Worm (Caenorhabditis elegans) whole organism, late embryonic: Measurements from ENCODE around the gene T07D3.4.
"Not testable (repeated sequence)": the region's sequence is repeated elsewhere in the genome, so short reads cannot be mapped to it uniquely, and the experiment has no call there.

Source experiments
- C08G9.2 ChIP-seq: sonication (generic microtip); optimal IDR thresholded peaks from 2 replicates; lab custom pipeline; 2016; ENCODE audit warnings: mild to moderate bottlenecking, missing genetic modification characterization, moderate library complexity, missing compliant biosample characterization
- Y22D7AL.16 ChIP-seq: sonication (generic microtip); optimal IDR thresholded peaks from 2 replicates; lab custom pipeline; 2016; ENCODE audit warnings: missing genetic modification characterization, missing compliant biosample characterization
- ama-1 ChIP-seq: fragments of 150-350 bp; optimal IDR thresholded peaks from 2 replicates; lab custom pipeline; 2014
- ceh-18 ChIP-seq: sonication (generic microtip); optimal IDR thresholded peaks from 2 replicates; lab custom pipeline; 2016; ENCODE audit warnings: missing genetic modification characterization, missing compliant biosample characterization
- ceh-19 ChIP-seq: fragments of 200-800 bp; sonication (Bioruptor generic); optimal IDR thresholded peaks from 2 replicates; lab custom pipeline; 2018; ENCODE audit warnings: mild to moderate bottlenecking, missing genetic modification characterization, missing compliant biosample characterization
- ceh-45 ChIP-seq: fragments of 200-800 bp; sonication (Bioruptor generic); IDR thresholded peaks from 2 replicates; pipeline ENCODE4 v1.3.6; 2022; ENCODE audit warnings: missing genetic modification reagents, missing genetic modification characterization, missing compliant biosample characterization
- ceh-48 ChIP-seq: sonication (generic microtip); optimal IDR thresholded peaks from 2 replicates; lab custom pipeline; 2016; ENCODE audit warnings: missing genetic modification characterization, inconsistent platforms, missing compliant biosample characterization
- ceh-6 ChIP-seq: fragments of 200-800 bp; sonication (Bioruptor generic); optimal IDR thresholded peaks from 2 replicates; lab custom pipeline; 2018; ENCODE audit warnings: mild to moderate bottlenecking, missing genetic modification characterization, missing compliant biosample characterization
- ceh-9 ChIP-seq: sonication (generic microtip); optimal IDR thresholded peaks from 2 replicates; lab custom pipeline; 2016; ENCODE audit warnings: mild to moderate bottlenecking, missing genetic modification characterization, inconsistent platforms, missing compliant biosample characterization
- dmd-4 ChIP-seq: sonication (generic microtip); optimal IDR thresholded peaks from 2 replicates; lab custom pipeline; 2016; ENCODE audit warnings: borderline replicate concordance, missing genetic modification characterization, missing compliant biosample characterization
- dve-1 ChIP-seq: sonication (generic microtip); optimal IDR thresholded peaks from 2 replicates; lab custom pipeline; 2017; ENCODE audit warnings: antibody characterized with exemption, mild to moderate bottlenecking, missing genetic modification characterization, missing compliant biosample characterization
- elt-4 ChIP-seq: sonication (generic microtip); optimal IDR thresholded peaks from 2 replicates; lab custom pipeline; 2016; ENCODE audit warnings: missing genetic modification characterization, missing compliant biosample characterization
- ets-4 ChIP-seq: sonication (generic microtip); optimal IDR thresholded peaks from 2 replicates; lab custom pipeline; 2016; ENCODE audit warnings: missing genetic modification characterization, missing compliant biosample characterization
- eyg-1 ChIP-seq: sonication (generic microtip); optimal IDR thresholded peaks from 2 replicates; lab custom pipeline; 2016; ENCODE audit warnings: missing genotype, missing genetic modification characterization, missing compliant biosample characterization
- fax-1 ChIP-seq: sonication (generic microtip); optimal IDR thresholded peaks from 2 replicates; lab custom pipeline; 2016; ENCODE audit warnings: missing genotype, missing genetic modification characterization, missing compliant biosample characterization
- gmeb-2 ChIP-seq: sonication (generic microtip); optimal IDR thresholded peaks from 2 replicates; lab custom pipeline; 2016; ENCODE audit warnings: missing genetic modification characterization, inconsistent platforms, missing compliant biosample characterization
- hlh-15 ChIP-seq: sonication (generic microtip); optimal IDR thresholded peaks from 2 replicates; lab custom pipeline; 2016; ENCODE audit warnings: missing genetic modification characterization, missing compliant biosample characterization
- madf-2 ChIP-seq: sonication (generic microtip); optimal IDR thresholded peaks from 2 replicates; lab custom pipeline; 2017; ENCODE audit warnings: missing genetic modification characterization, missing compliant biosample characterization
- nhr-11 ChIP-seq: fragments of 150-350 bp; optimal IDR thresholded peaks from 2 replicates; lab custom pipeline; 2014; ENCODE audit warnings: missing biosample characterization, missing genetic modification characterization
- npax-4 ChIP-seq: sonication (generic microtip); optimal IDR thresholded peaks from 2 replicates; lab custom pipeline; 2016; ENCODE audit warnings: missing genetic modification characterization, missing compliant biosample characterization
- pax-1 ChIP-seq: fragments of 150-350 bp; optimal IDR thresholded peaks from 2 replicates; lab custom pipeline; 2014; ENCODE audit warnings: missing biosample characterization, missing genetic modification characterization
- pha-2 ChIP-seq: sonication (generic microtip); optimal IDR thresholded peaks from 2 replicates; lab custom pipeline; 2017; ENCODE audit warnings: mild to moderate bottlenecking, missing genetic modification characterization, missing compliant biosample characterization
- pqm-1 ChIP-seq: sonication (generic microtip); optimal IDR thresholded peaks from 2 replicates; lab custom pipeline; 2016; ENCODE audit warnings: missing genetic modification characterization, missing compliant biosample characterization
- ref-2 ChIP-seq: sonication (generic microtip); optimal IDR thresholded peaks from 2 replicates; lab custom pipeline; 2016; ENCODE audit warnings: missing genetic modification characterization, missing compliant biosample characterization
- sdc-2 ChIP-seq: sonication (generic microtip); optimal IDR thresholded peaks from 2 replicates; lab custom pipeline; 2016; ENCODE audit warnings: missing genotype, missing genetic modification characterization, missing compliant biosample characterization
- tbx-7 ChIP-seq: sonication (generic microtip); optimal IDR thresholded peaks from 2 replicates; lab custom pipeline; 2016; ENCODE audit warnings: missing genotype, missing genetic modification characterization, missing compliant biosample characterization
- ttx-3 ChIP-seq: sonication (generic microtip); optimal IDR thresholded peaks from 2 replicates; lab custom pipeline; 2016; ENCODE audit warnings: missing genetic modification reagents, missing genetic modification characterization, missing compliant biosample characterization
- unc-42 ChIP-seq: sonication (generic microtip); optimal IDR thresholded peaks from 2 replicates; lab custom pipeline; 2016; ENCODE audit warnings: missing genotype, missing genetic modification characterization, missing compliant biosample characterization
- zip-5 ChIP-seq: sonication (generic microtip); optimal IDR thresholded peaks from 2 replicates; lab custom pipeline; 2016; ENCODE audit warnings: missing genetic modification characterization, missing compliant biosample characterization

The T07D3.4 gene

DNA sequence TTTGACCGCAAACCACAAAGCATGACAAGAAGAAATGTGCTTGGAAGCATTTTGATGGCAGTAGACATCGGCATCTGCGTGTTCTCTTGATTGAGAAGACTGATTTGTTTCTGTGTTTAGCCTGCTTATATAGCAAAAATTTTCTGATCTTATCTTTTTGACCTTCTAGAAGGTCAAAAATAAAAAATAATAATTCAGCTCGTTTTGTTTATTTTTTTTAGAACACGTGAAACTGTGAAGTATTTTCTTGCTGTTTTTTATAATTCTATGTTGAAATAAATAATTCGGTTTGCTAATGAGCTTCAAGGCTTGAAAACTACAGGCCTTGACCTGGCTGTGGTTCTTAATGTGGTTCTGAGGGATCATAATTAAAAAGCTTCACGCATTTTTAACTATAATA is 39.2 kb downstream of the T07D3.4 start, which contains the start of gene R07C3.13:
Gene R07C3.13, minus strand, starts transcription at position 101 of the 400 bp plus-strand sequence.
- TF ChIP-seq pqm-1 (tag; lab: Kevin White, UChicago) (no peak), C08G9.2 (tag; lab: Kevin White, UChicago) (no peak), ceh-48 (tag; lab: Kevin White, UChicago) (no peak), sdc-2 (no peak), fax-1 (tag; lab: Kevin White, UChicago) (no peak), hlh-15 (tag; lab: Kevin White, UChicago) (no peak), ttx-3 (tag; lab: Kevin White, UChicago) (no peak), ceh-18 (tag; lab: Kevin White, UChicago) (no peak), ceh-6 (GFP tag; lab: Kevin White, UChicago) (no peak)

DNA sequence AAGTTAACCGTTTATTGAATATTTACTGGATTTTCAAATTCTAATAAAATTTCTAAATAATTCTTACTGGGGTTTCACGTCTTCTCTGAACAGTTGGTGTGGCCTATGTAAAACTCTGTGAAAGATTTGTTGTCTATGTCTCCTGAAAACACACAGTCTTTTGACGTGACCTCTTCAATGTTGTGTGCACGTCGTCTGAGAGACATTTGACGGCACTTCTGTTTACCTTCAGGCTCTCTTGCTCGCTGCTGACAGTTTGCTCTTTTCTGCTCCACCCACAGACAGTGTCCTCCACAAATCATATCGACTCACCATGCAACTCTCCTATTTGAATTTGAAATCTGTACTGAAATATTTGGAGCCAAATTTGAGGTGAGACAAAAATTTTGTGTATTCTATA is 42.8 kb downstream of the T07D3.4 start, which contains the start of gene fbxc-34:
Gene fbxc-34, plus strand, starts transcription at position 301 of the 400 bp plus-strand sequence.
- not testable (repeated sequence) for TF ChIP-seq ama-1 (lab: Kevin White, UChicago); ets-4 (tag; lab: Kevin White, UChicago); elt-4 (tag; lab: Kevin White, UChicago)

DNA sequence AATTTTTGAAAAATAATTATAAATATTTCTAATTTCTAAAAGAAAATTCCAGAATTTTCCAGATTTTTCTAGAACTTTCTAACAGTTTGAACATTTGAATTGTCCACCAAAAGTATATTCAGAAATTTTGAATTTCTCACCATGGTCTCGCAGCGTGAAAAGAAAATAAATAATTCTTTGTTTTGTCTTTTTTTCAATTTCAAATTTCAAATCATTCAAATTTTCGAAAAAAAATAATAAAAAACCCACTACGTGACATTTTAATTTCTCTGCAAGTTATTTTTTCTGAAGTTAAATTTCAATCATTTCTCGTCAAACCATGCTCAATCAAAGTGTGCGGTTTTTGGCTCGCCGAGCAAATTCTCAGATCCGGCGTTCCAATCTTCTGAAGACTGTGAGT is 44.6 kb downstream of the T07D3.4 start, which contains the start of gene acs-15:
Gene acs-15, plus strand, starts transcription at position 301 of the 400 bp plus-strand sequence.
- no peak for TF ChIP-seq ceh-45 (GFP tag; lab: Robert Waterston, UW)
- no peak for TF ChIP-seq ceh-9
- TF ChIP-seq pqm-1 (tag; lab: Kevin White, UChicago): no peak
- TF ChIP-seq nhr-11 (tag; lab: Kevin White, UChicago): no peak
- no peak for TF ChIP-seq pha-2 (tag; lab: Kevin White, UChicago)
- TF ChIP-seq madf-2 (tag; lab: Kevin White, UChicago): no peak
- TF ChIP-seq zip-5 (tag; lab: Kevin White, UChicago): no peak
- no peak for TF ChIP-seq dmd-4 (tag; lab: Kevin White, UChicago)
- TF ChIP-seq tbx-7: no peak
- TF ChIP-seq eyg-1 (tag; lab: Kevin White, UChicago): no peak
- no peak for TF ChIP-seq ceh-19 (GFP tag; lab: Kevin White, UChicago)
- TF ChIP-seq Y22D7AL.16 (tag; lab: Kevin White, UChicago): no peak
- TF ChIP-seq gmeb-2: no peak
- no peak for TF ChIP-seq dve-1 (tag; lab: Kevin White, UChicago)
- no peak for TF ChIP-seq npax-4 (tag; lab: Kevin White, UChicago)

DNA sequence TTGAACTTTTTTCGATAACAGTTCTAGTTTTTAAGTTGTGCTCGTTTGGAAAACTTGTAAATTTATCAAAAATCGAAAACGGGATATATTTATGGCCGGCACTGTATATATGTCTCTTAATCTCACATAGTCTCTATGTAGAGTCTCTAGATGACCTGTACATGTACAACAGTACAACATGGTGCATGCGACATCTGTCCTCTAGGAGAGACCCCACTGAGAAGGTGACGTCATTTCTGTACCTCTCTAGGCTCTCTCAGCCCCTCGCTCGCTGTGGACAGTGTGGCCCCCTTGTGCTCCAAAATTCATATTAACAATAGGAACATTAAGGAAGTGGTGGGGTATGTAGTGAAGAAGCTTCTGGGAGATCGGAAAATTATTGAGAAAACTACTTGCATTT is 49.2 kb downstream of the T07D3.4 start:
- no peak for TF ChIP-seq unc-42 (tag; lab: Kevin White, UChicago)
- TF ChIP-seq ref-2 (tag; lab: Kevin White, UChicago): peak; percentile 83

DNA sequence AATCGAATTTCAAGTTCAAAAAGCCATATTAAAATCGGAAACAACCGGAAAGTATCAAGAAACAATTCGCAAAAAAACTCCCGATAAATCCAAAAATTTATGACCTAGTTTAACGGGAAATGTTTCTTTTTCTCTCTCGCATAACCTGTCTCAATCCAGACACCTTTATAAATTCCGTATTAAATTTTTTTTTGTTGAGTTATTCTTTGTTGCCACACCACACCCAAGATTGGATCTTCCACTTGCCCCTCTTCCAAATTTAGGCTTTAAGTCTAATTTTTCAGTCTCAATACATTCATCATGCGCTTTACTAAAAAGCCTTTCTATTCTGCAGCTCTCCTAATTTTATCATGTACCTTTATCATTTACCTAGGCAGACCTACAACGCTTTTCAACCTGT is 50.4 kb downstream of the T07D3.4 start, which contains the start of gene R07C3.3:
Gene R07C3.3, plus strand, starts transcription at position 301 of the 400 bp plus-strand sequence.
- no peak for TF ChIP-seq pax-1 (tag; lab: Kevin White, UChicago)
- TF ChIP-seq, all 69 proteins: peak for 0
